Worm (Caenorhabditis elegans) whole organism, L4/young adult: ENCODE results near the gene Y37H2A.18.

Source experiments
- W03F9.2 ChIP-seq: fragments of 150-350 bp; optimal IDR thresholded peaks from 2 replicates; lab custom pipeline; 2014; ENCODE audit warnings: missing biosample characterization, missing genetic modification characterization
- dao-5 ChIP-seq: sonication (generic microtip); optimal IDR thresholded peaks from 2 replicates; lab custom pipeline; 2016; ENCODE audit warnings: missing genotype, missing genetic modification characterization, moderate library complexity, missing compliant biosample characterization

DNA sequence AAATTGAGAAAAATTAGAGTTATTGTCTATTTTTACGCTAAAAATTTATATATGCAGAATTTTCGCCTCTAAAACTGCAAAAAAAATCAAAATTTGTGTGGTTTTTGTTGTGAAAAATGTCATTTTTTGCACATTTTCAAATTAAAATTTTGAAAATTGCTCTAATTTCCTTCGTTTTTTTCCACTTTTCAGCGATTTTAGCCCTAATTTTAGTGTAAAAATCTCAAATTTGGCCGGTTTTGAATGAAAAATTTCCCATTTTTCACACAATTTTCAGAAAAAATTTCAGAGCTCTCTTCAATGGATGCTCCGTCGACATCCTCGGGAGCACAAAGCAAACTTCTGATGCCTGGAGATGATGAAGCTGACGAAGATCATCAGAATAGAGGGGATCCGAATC lies 34.7 kb downstream of the Y37H2A.18 start, which contains the start of gene par-4:
- TF ChIP-seq dao-5: no peak
- no peak for TF ChIP-seq W03F9.2 (tag; lab: Kevin White, UChicago)
